Fruit fly (Drosophila melanogaster) whole organism, prepupa: ENCODE measurements around the gene CG42592.

Experiments used
- CG10631 ChIP-seq: fragments of 200-800 bp; sonication (Bioruptor generic); optimal IDR thresholded peaks from 2 replicates; lab custom pipeline; 2016; ENCODE audit warnings: missing biosample characterization, missing genetic modification characterization
- CG10669 ChIP-seq: fragments of 200-800 bp; sonication (Bioruptor generic); optimal IDR thresholded peaks from 3 replicates; lab custom pipeline; 2018; ENCODE audit warnings: missing biosample characterization, mild to moderate bottlenecking, missing genetic modification characterization, moderate library complexity
- CG11294 ChIP-seq: fragments of 200-800 bp; sonication (Bioruptor generic); IDR thresholded peaks from 2 replicates; pipeline ENCODE4 v1.3.6; 2022; ENCODE audit warnings: missing biosample characterization, missing genetic modification characterization
- CG11902 ChIP-seq: fragments of 200-800 bp; sonication (Bioruptor generic); optimal IDR thresholded peaks from 3 replicates; lab custom pipeline; 2016; ENCODE audit warnings: missing biosample characterization, missing genetic modification characterization
- CG15336 ChIP-seq: fragments of 200-800 bp; sonication (Bioruptor generic); IDR thresholded peaks from 2 replicates; pipeline ENCODE4 v1.3.6; 2022; ENCODE audit warnings: missing biosample characterization, missing genetic modification characterization
- CG1621 ChIP-seq: fragments of 200-800 bp; sonication (Bioruptor generic); optimal IDR thresholded peaks from 3 replicates; lab custom pipeline; 2018; ENCODE audit warnings: missing biosample characterization, mild to moderate bottlenecking, missing genetic modification characterization
- CG16779 ChIP-seq: fragments of 200-800 bp; sonication (Bioruptor generic); optimal IDR thresholded peaks from 3 replicates; lab custom pipeline; 2017; ENCODE audit warnings: missing biosample characterization, mild to moderate bottlenecking, missing genetic modification characterization
- CG3032 ChIP-seq: fragments of 200-800 bp; optimal IDR thresholded peaks from 2 replicates; lab custom pipeline; 2019; ENCODE audit warnings: missing biosample characterization, mild to moderate bottlenecking, missing genetic modification characterization, moderate library complexity
- CG31627 ChIP-seq: fragments of 200-800 bp; sonication (Bioruptor generic); optimal IDR thresholded peaks from 3 replicates; lab custom pipeline; 2016; ENCODE audit warnings: missing biosample characterization, missing genetic modification characterization
- CG32006 ChIP-seq: fragments of 200-800 bp; sonication (Bioruptor generic); optimal IDR thresholded peaks from 3 replicates; lab custom pipeline; 2017; ENCODE audit warnings: missing biosample characterization, mild to moderate bottlenecking, missing genetic modification characterization
- CG34406 ChIP-seq: fragments of 200-800 bp; sonication (Bioruptor generic); optimal IDR thresholded peaks from 3 replicates; lab custom pipeline; 2016; ENCODE audit warnings: missing biosample characterization, missing genetic modification characterization
- CG3919 ChIP-seq: fragments of 200-800 bp; sonication (Bioruptor generic); optimal IDR thresholded peaks from 3 replicates; lab custom pipeline; 2016; ENCODE audit warnings: missing biosample characterization, missing genetic modification characterization
- CG4318 ChIP-seq: fragments of 200-800 bp; sonication (Bioruptor generic); optimal IDR thresholded peaks from 3 replicates; lab custom pipeline; 2017; ENCODE audit warnings: missing biosample characterization, mild to moderate bottlenecking, missing genetic modification characterization
- CG6163 ChIP-seq: fragments of 200-800 bp; sonication (Bioruptor generic); IDR thresholded peaks from 3 replicates; pipeline ENCODE4 v1.3.6; 2022; ENCODE audit warnings: missing biosample characterization, missing genetic modification characterization
- CG6792 ChIP-seq: fragments of 200-800 bp; sonication (Bioruptor generic); optimal IDR thresholded peaks from 3 replicates; lab custom pipeline; 2016; ENCODE audit warnings: missing biosample characterization, missing genetic modification characterization
- CG6808 ChIP-seq: fragments of 200-800 bp; sonication (Bioruptor generic); optimal IDR thresholded peaks from 3 replicates; lab custom pipeline; 2017; ENCODE audit warnings: missing biosample characterization, missing genetic modification characterization, mild to moderate bottlenecking, moderate library complexity, missing genetic modification reagents
- CG7368 ChIP-seq: fragments of 200-800 bp; sonication (Bioruptor generic); optimal IDR thresholded peaks from 3 replicates; lab custom pipeline; 2016; ENCODE audit warnings: missing biosample characterization, missing genetic modification characterization
- CG8119 ChIP-seq: fragments of 200-800 bp; sonication (Bioruptor generic); IDR thresholded peaks from 3 replicates; pipeline ENCODE4 v1.3.6; 2022; ENCODE audit warnings: missing biosample characterization, missing genetic modification characterization
- CG8632 ChIP-seq: fragments of 200-800 bp; sonication (Bioruptor generic); optimal IDR thresholded peaks from 3 replicates; lab custom pipeline; 2016; ENCODE audit warnings: missing biosample characterization, missing genetic modification characterization
- Eip75B ChIP-seq: fragments of 200-800 bp; sonication (Bioruptor generic); optimal IDR thresholded peaks from 3 replicates; lab custom pipeline; 2016; ENCODE audit warnings: missing biosample characterization, missing genetic modification characterization
- Eip78C ChIP-seq: fragments of 200-800 bp; sonication (Bioruptor generic); peaks from one replicate; lab custom pipeline; 2016; ENCODE audit warnings: missing biosample characterization, missing genetic modification characterization
- Eip93F ChIP-seq: fragments of 200-800 bp; sonication (Bioruptor generic); optimal IDR thresholded peaks from 2 replicates; lab custom pipeline; 2016; ENCODE audit warnings: missing biosample characterization, mild to moderate bottlenecking, missing genetic modification characterization
- Ets96B ChIP-seq: fragments of 200-800 bp; optimal IDR thresholded peaks from 2 replicates; lab custom pipeline; 2019; ENCODE audit warnings: missing biosample characterization, mild to moderate bottlenecking, missing genetic modification characterization, moderate library complexity
- Hr39 ChIP-seq: fragments of 200-800 bp; sonication (Bioruptor generic); optimal IDR thresholded peaks from 2 replicates; lab custom pipeline; 2016; ENCODE audit warnings: missing biosample characterization, missing genetic modification characterization
- Hr4 ChIP-seq: fragments of 200-800 bp; sonication (Bioruptor generic); optimal IDR thresholded peaks from 3 replicates; lab custom pipeline; 2016; ENCODE audit warnings: missing biosample characterization, missing genetic modification characterization
- Smox ChIP-seq: fragments of 200-800 bp; sonication (Bioruptor generic); optimal IDR thresholded peaks from 3 replicates; lab custom pipeline; 2016; ENCODE audit warnings: missing biosample characterization, missing genetic modification characterization
- Sox102F ChIP-seq: fragments of 200-800 bp; sonication (Bioruptor generic); optimal IDR thresholded peaks from 2 replicates; lab custom pipeline; 2016; ENCODE audit warnings: missing biosample characterization, mild to moderate bottlenecking, missing genetic modification characterization
- Sox15 ChIP-seq: fragments of 200-800 bp; sonication (Bioruptor generic); optimal IDR thresholded peaks from 3 replicates; lab custom pipeline; 2016; ENCODE audit warnings: missing biosample characterization, missing genetic modification characterization
- achi ChIP-seq: fragments of 200-800 bp; sonication (Bioruptor generic); optimal IDR thresholded peaks from 3 replicates; lab custom pipeline; 2016; ENCODE audit warnings: missing biosample characterization, missing genetic modification characterization
- cyc ChIP-seq: fragments of 200-800 bp; sonication (Bioruptor generic); optimal IDR thresholded peaks from 3 replicates; lab custom pipeline; 2016; ENCODE audit warnings: missing biosample characterization, missing genetic modification characterization
- dsx ChIP-seq: fragments of 200-800 bp; optimal IDR thresholded peaks from 3 replicates; lab custom pipeline; 2019; ENCODE audit warnings: missing biosample characterization, mild to moderate bottlenecking, missing genetic modification characterization, moderate library complexity; ENCODE audit not compliant: poor library complexity, severe bottlenecking
- eg ChIP-seq: fragments of 200-800 bp; sonication (Bioruptor generic); IDR thresholded peaks from 3 replicates; pipeline ENCODE4 v1.3.6; 2022; ENCODE audit warnings: missing biosample characterization, missing genetic modification characterization
- esn ChIP-seq: fragments of 200-800 bp; sonication (Bioruptor generic); optimal IDR thresholded peaks from 2 replicates; lab custom pipeline; 2016; ENCODE audit warnings: missing biosample characterization, mild to moderate bottlenecking, missing genetic modification characterization, moderate library complexity
- fd59A ChIP-seq: fragments of 200-800 bp; sonication (Bioruptor generic); optimal IDR thresholded peaks from 2 replicates; lab custom pipeline; 2017; ENCODE audit warnings: missing biosample characterization, mild to moderate bottlenecking, missing genetic modification characterization, missing genetic modification reagents
- fd85E ChIP-seq: fragments of 200-800 bp; sonication (Bioruptor generic); optimal IDR thresholded peaks from 3 replicates; lab custom pipeline; 2016; ENCODE audit warnings: missing biosample characterization, missing genetic modification characterization
- net ChIP-seq: fragments of 200-800 bp; sonication (Bioruptor generic); optimal IDR thresholded peaks from 3 replicates; lab custom pipeline; 2016; ENCODE audit warnings: missing biosample characterization, missing genetic modification characterization
- pdm3 ChIP-seq: fragments of 200-800 bp; sonication (Bioruptor generic); optimal IDR thresholded peaks from 3 replicates; lab custom pipeline; 2016; ENCODE audit warnings: missing biosample characterization, missing genetic modification characterization
- salr ChIP-seq, 2 experiments: fragments of 200-800 bp; sonication (Bioruptor generic); optimal IDR thresholded peaks; 3 replicates each; lab custom pipeline; 2016 to 2018; ENCODE audit warnings: missing biosample characterization in 2 of 2, missing genetic modification characterization in 2 of 2, mild to moderate bottlenecking in 1 of 2
- spab ChIP-seq: fragments of 200-800 bp; sonication (Bioruptor generic); optimal IDR thresholded peaks from 2 replicates; lab custom pipeline; 2017; ENCODE audit warnings: missing biosample characterization, mild to moderate bottlenecking, missing genetic modification characterization, missing genetic modification reagents
- ss ChIP-seq, 2 experiments: fragments of 200-800 bp; sonication (Bioruptor generic); optimal IDR thresholded peaks; 2 replicates in 1 of 2; 3 replicates in 1 of 2; lab custom pipeline; 2017 to 2018; ENCODE audit warnings: mild to moderate bottlenecking in 2 of 2, missing biosample characterization in 2 of 2, missing genetic modification characterization in 2 of 2, moderate library complexity in 1 of 2

Gene CG42592

DNA sequence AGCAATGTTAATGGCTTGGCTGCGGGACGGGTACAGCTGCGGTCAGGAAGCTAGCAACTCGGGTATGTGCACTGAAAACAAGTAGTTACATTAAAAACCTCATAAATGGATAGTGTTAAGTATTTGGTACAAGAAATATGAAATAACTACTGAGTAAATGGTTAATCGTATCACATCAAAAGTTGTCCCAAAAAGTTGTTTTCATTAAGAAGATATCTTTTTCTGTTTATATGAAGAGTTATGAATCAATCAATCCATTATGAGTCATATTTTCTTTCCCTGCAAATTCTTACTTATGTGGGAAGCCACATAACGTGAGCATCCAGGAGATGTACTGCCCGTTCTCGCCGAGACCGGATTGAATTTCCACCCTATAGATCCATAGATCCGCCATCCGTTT lies 2.7 kb upstream of the CG42592 start (continued):
- no peak for TF ChIP-seq CG3032
- TF ChIP-seq Eip93F (GFP tag; lab: Kevin White, UChicago), result no peak
- no peak for TF ChIP-seq fd85E (GFP tag; lab: Kevin White, UChicago)
- TF ChIP-seq spab (GFP tag; lab: Kevin White, UChicago), result peak; percentile 15
- no peak for TF ChIP-seq cyc (GFP tag; lab: Kevin White, UChicago)
- peak; percentile 7 for TF ChIP-seq fd59A (GFP tag; lab: Kevin White, UChicago)
- TF ChIP-seq Ets96B (tag; lab: Kevin White, UChicago), result peak; percentile 5

DNA sequence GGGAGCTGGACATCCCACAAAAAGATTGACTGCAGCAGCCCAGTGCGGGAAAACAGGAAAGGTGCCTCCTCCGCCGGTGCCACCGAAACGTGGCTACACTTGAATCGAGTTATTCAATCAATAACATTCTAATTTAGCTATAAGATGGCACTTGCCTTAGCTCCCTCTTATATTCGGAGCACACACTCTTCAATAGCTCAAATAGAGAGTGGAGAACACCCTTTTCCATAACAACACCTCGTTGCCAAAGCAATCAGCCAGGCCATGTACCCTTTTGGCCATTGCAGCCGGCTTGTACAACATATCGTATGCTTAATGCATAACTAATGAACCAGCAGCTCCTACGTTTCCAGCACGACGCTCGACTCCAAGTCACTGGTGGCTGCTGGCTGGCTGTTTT lies 1.7 kb upstream of the CG42592 start:
- TF ChIP-seq cyc (GFP tag; lab: Kevin White, UChicago) (no peak), CG6808 (GFP tag; lab: Kevin White, UChicago) (no peak), esn (no peak), ss (GFP tag; optimal IDR thresholded peaks at IDR 0.05; lab: Kevin White, UChicago) (peak in 1 of 2 experiments; percentile 34), Hr39 (GFP tag; lab: Kevin White, UChicago) (no peak), CG15336 (peak; percentile 71), Smox (GFP tag; lab: Kevin White, UChicago) (no peak), dsx (no peak), pdm3 (GFP tag; lab: Kevin White, UChicago) (peak; percentile 4), CG6792 (GFP tag; lab: Kevin White, UChicago) (no peak), fd85E (GFP tag; lab: Kevin White, UChicago) (no peak), CG31627 (GFP tag; lab: Kevin White, UChicago) (no peak), Eip75B (GFP tag; lab: Kevin White, UChicago) (no peak), salr (GFP tag; optimal IDR thresholded peaks at IDR 0.05; lab: Kevin White, UChicago) (no peak), Sox102F (GFP tag; lab: Kevin White, UChicago) (no peak), CG7368 (GFP tag; lab: Kevin White, UChicago) (no peak), CG6163 (GFP tag; lab: Robert Waterston, UW) (0 out of 3 replicates have a peak, but pooled peaks have one; percentile 49), Eip93F (GFP tag; lab: Kevin White, UChicago) (no peak), CG10631 (peak; percentile 29), Sox15 (no peak), spab (GFP tag; lab: Kevin White, UChicago) (no peak), achi (GFP tag; lab: Kevin White, UChicago) (no peak), net (no peak), CG10669 (GFP tag; lab: Kevin White, UChicago) (no peak), Eip78C (GFP tag; lab: Kevin White, UChicago) (peak; percentile 49), CG8632 (GFP tag; lab: Kevin White, UChicago) (no peak), CG3919 (GFP tag; lab: Kevin White, UChicago) (no peak), CG32006 (peak; percentile 64), CG34406 (GFP tag; lab: Kevin White, UChicago) (no peak), CG8119 (GFP tag; lab: Robert Waterston, UW) (peak; percentile 72; the same call in 2 of the 3 replicates), CG1621 (no peak), CG11902 (GFP tag; lab: Kevin White, UChicago) (no peak), CG4318 (GFP tag; lab: Kevin White, UChicago) (no peak), CG3032 (no peak), Hr4 (GFP tag; lab: Kevin White, UChicago) (peak; percentile 42), CG11294 (GFP tag; lab: Robert Waterston, UW) (0 out of 2 replicates have a peak, but pooled peaks have one; percentile 5), CG16779 (tag; lab: Kevin White, UChicago) (no peak), eg (GFP tag; lab: Robert Waterston, UW) (peak; percentile 58; the same call in 1 of the 3 replicates)
